Fruit fly (Drosophila melanogaster) whole organism, embryonic: ENCODE measurements around the gene CG4101.

Experiments
- Abd-B ChIP-seq: fragments of 200-800 bp; sonication (Bioruptor generic); optimal IDR thresholded peaks from 2 replicates; lab custom pipeline; 2018; ENCODE audit warnings: missing biosample characterization, mild to moderate bottlenecking, missing genetic modification characterization, moderate library complexity
- Adf1 ChIP-seq: fragments of 200-800 bp; sonication (Bioruptor generic); IDR thresholded peaks from 2 replicates; pipeline ENCODE4 v1.3.6; 2022; ENCODE audit warnings: missing biosample characterization, missing genetic modification characterization
- Aef1 ChIP-seq: fragments of 200-800 bp; sonication (Bioruptor generic); IDR thresholded peaks from 3 replicates; pipeline ENCODE4 v1.3.6; 2022; ENCODE audit warnings: missing biosample characterization, missing genetic modification characterization
- CG10431 ChIP-seq: fragments of 200-800 bp; sonication (Bioruptor generic); optimal IDR thresholded peaks from 3 replicates; lab custom pipeline; 2018; ENCODE audit warnings: missing biosample characterization, mild to moderate bottlenecking, missing genetic modification characterization
- CG12236 ChIP-seq: fragments of 200-800 bp; sonication (Bioruptor generic); optimal IDR thresholded peaks from 2 replicates; lab custom pipeline; 2016; ENCODE audit warnings: missing biosample characterization, missing genetic modification characterization
- CG13624 ChIP-seq: fragments of 200-800 bp; sonication (Bioruptor generic); optimal IDR thresholded peaks from 2 replicates; lab custom pipeline; 2016; ENCODE audit warnings: missing biosample characterization, missing genetic modification characterization
- CG14014 ChIP-seq: fragments of 200-800 bp; sonication (Bioruptor generic); IDR thresholded peaks from 2 replicates; pipeline ENCODE4 v1.3.6; 2022; ENCODE audit warnings: missing biosample characterization, missing genetic modification characterization
- CG14050 ChIP-seq: fragments of 200-800 bp; sonication (Bioruptor generic); IDR thresholded peaks from 3 replicates; pipeline ENCODE4 v1.3.6; 2022; ENCODE audit warnings: missing biosample characterization, missing genetic modification characterization
- CG14710 ChIP-seq: fragments of 200-800 bp; sonication (Bioruptor generic); optimal IDR thresholded peaks from 3 replicates; lab custom pipeline; 2019; ENCODE audit warnings: missing biosample characterization, mild to moderate bottlenecking, missing genetic modification characterization, moderate library complexity
- CG2116 ChIP-seq: fragments of 200-800 bp; sonication (Bioruptor generic); optimal IDR thresholded peaks from 3 replicates; lab custom pipeline; 2018; ENCODE audit warnings: missing biosample characterization, mild to moderate bottlenecking, missing genetic modification characterization
- CG30403 ChIP-seq: fragments of 200-800 bp; sonication (Bioruptor generic); optimal IDR thresholded peaks from 3 replicates; lab custom pipeline; 2016; ENCODE audit warnings: missing biosample characterization, missing genetic modification characterization
- CG30431 ChIP-seq: fragments of 200-800 bp; sonication (Bioruptor generic); optimal IDR thresholded peaks from 2 replicates; lab custom pipeline; 2017; ENCODE audit warnings: missing biosample characterization, missing genetic modification characterization
- CG34376 ChIP-seq: fragments of 200-800 bp; sonication (Bioruptor generic); optimal IDR thresholded peaks from 2 replicates; lab custom pipeline; 2018; ENCODE audit warnings: missing biosample characterization, mild to moderate bottlenecking, missing genetic modification characterization
- CG4282 ChIP-seq: fragments of 200-800 bp; sonication (Bioruptor generic); optimal IDR thresholded peaks from 2 replicates; lab custom pipeline; 2016; ENCODE audit warnings: missing biosample characterization, missing genetic modification characterization
- CG4404 ChIP-seq: fragments of 200-800 bp; sonication (Bioruptor generic); IDR thresholded peaks from 2 replicates; pipeline ENCODE4 v1.3.6; 2022; ENCODE audit warnings: missing biosample characterization, missing genetic modification characterization
- CG5245 ChIP-seq: fragments of 200-800 bp; sonication (Bioruptor generic); optimal IDR thresholded peaks from 3 replicates; lab custom pipeline; 2016; ENCODE audit warnings: missing biosample characterization, missing genetic modification characterization
- CG6254 ChIP-seq: fragments of 200-800 bp; sonication (Bioruptor generic); optimal IDR thresholded peaks from 3 replicates; lab custom pipeline; 2017; ENCODE audit warnings: mild to moderate bottlenecking, missing biosample characterization, missing genetic modification reagents, missing genetic modification characterization
- CG7745 ChIP-seq: fragments of 200-800 bp; sonication (Bioruptor generic); optimal IDR thresholded peaks from 2 replicates; lab custom pipeline; 2018; ENCODE audit warnings: missing biosample characterization, mild to moderate bottlenecking, missing genetic modification characterization, moderate library complexity
- CG7963 ChIP-seq: fragments of 200-800 bp; sonication (Bioruptor generic); IDR thresholded peaks from 3 replicates; pipeline ENCODE4 v1.3.6; 2022; ENCODE audit warnings: missing biosample characterization, missing genetic modification characterization; ENCODE audit not compliant: partially characterized antibody
- CG7987 ChIP-seq: fragments of 200-800 bp; sonication (Bioruptor generic); optimal IDR thresholded peaks from 2 replicates; lab custom pipeline; 2018; ENCODE audit warnings: missing biosample characterization, mild to moderate bottlenecking, missing genetic modification characterization, moderate library complexity
- CG8765 ChIP-seq: fragments of 200-800 bp; sonication (Bioruptor generic); IDR thresholded peaks from 2 replicates; pipeline ENCODE4 v1.3.6; 2022; ENCODE audit warnings: missing biosample characterization, missing genetic modification characterization
- Dfd ChIP-seq, 2 experiments: fragments of >200 bp; optimal IDR thresholded peaks; 2 replicates each; lab custom pipeline; 2017; ENCODE audit warnings: missing biosample characterization in 2 of 2, missing genetic modification characterization in 2 of 2
- Dp ChIP-seq: fragments of 200-800 bp; sonication (Bioruptor generic); optimal IDR thresholded peaks from 2 replicates; lab custom pipeline; 2018; ENCODE audit warnings: missing biosample characterization, mild to moderate bottlenecking, missing genetic modification characterization, moderate library complexity
- Ets65A ChIP-seq: fragments of 200-800 bp; sonication (Bioruptor generic); peaks from one replicate; lab custom pipeline; 2016; ENCODE audit warnings: missing biosample characterization, missing genetic modification characterization
- Fer1 ChIP-seq: fragments of 200-800 bp; sonication (Bioruptor generic); optimal IDR thresholded peaks from 2 replicates; lab custom pipeline; 2017; ENCODE audit warnings: missing biosample characterization, mild to moderate bottlenecking, missing genetic modification characterization
- GATAe ChIP-seq: fragments of 200-800 bp; sonication (Bioruptor generic); conservative IDR thresholded peaks from 2 replicates; pipeline ENCODE4 v1.3.6; 2022; ENCODE audit warnings: missing biosample characterization, missing genetic modification characterization
- HLH4C ChIP-seq: fragments of 200-800 bp; sonication (Bioruptor generic); IDR thresholded peaks from 3 replicates; pipeline ENCODE4 v1.3.6; 2022; ENCODE audit warnings: missing biosample characterization, missing genetic modification characterization; ENCODE audit not compliant: partially characterized antibody
- Hand ChIP-seq: fragments of 200-800 bp; sonication (Bioruptor generic); optimal IDR thresholded peaks from 2 replicates; lab custom pipeline; 2017; ENCODE audit warnings: mild to moderate bottlenecking, missing biosample characterization, missing genetic modification reagents, missing genetic modification characterization
- HmgD ChIP-seq: fragments of 200-800 bp; sonication (Bioruptor generic); optimal IDR thresholded peaks from 3 replicates; lab custom pipeline; 2016; ENCODE audit warnings: missing biosample characterization, missing genetic modification characterization
- Hmx ChIP-seq: fragments of 200-800 bp; sonication (Bioruptor generic); optimal IDR thresholded peaks from 2 replicates; lab custom pipeline; 2016; ENCODE audit warnings: missing biosample characterization, missing genetic modification characterization
- Hr78 ChIP-seq, 2 experiments: fragments of 200-800 bp in 1 of 2; fragments of >200 bp in 1 of 2; sonication (Bioruptor generic) in 1 of 2; optimal IDR thresholded peaks; 2 replicates each; lab custom pipeline; 2017 to 2019; ENCODE audit warnings: missing biosample characterization in 2 of 2, missing genetic modification characterization in 2 of 2, mild to moderate bottlenecking in 1 of 2, moderate library complexity in 1 of 2
- Mad ChIP-seq: fragments of 200-800 bp; sonication (Bioruptor generic); optimal IDR thresholded peaks from 2 replicates; lab custom pipeline; 2016; ENCODE audit warnings: missing biosample characterization, missing genetic modification characterization
- Mes4 ChIP-seq: fragments of 200-800 bp; sonication (Bioruptor generic); optimal IDR thresholded peaks from 2 replicates; lab custom pipeline; 2016; ENCODE audit warnings: missing biosample characterization, missing genetic modification characterization
- Mrtf ChIP-seq: fragments of 200-800 bp; sonication (Bioruptor generic); IDR thresholded peaks from 3 replicates; pipeline ENCODE4 v1.3.6; 2022; ENCODE audit warnings: missing biosample characterization, missing genetic modification characterization
- NC2α ChIP-seq: fragments of 200-800 bp; sonication (Bioruptor generic); optimal IDR thresholded peaks from 2 replicates; lab custom pipeline; 2016; ENCODE audit warnings: missing biosample characterization, missing genetic modification characterization
- Ptx1 ChIP-seq: fragments of 200-800 bp; sonication (Bioruptor generic); IDR thresholded peaks from 2 replicates; pipeline ENCODE4 v1.3.6; 2022; ENCODE audit warnings: missing biosample characterization, missing genetic modification characterization
- TFAM ChIP-seq: fragments of 200-800 bp; sonication (Bioruptor generic); optimal IDR thresholded peaks from 2 replicates; lab custom pipeline; 2017; ENCODE audit warnings: missing biosample characterization, missing genetic modification characterization, inconsistent platforms
- Tbp ChIP-seq: fragments of >200 bp; optimal IDR thresholded peaks from 2 replicates; lab custom pipeline; 2018; ENCODE audit warnings: missing biosample characterization, missing genetic modification characterization
- amos ChIP-seq: fragments of 200-800 bp; sonication (Bioruptor generic); IDR thresholded peaks from 2 replicates; pipeline ENCODE4 v1.3.6; 2022; ENCODE audit warnings: missing biosample characterization, missing genetic modification characterization; ENCODE audit not compliant: partially characterized antibody
- eve ChIP-seq, 2 experiments: fragments of >200 bp; optimal IDR thresholded peaks; 2 replicates each; lab custom pipeline; 2017; ENCODE audit warnings: missing biosample characterization in 2 of 2, missing genetic modification characterization in 2 of 2
- gro ChIP-seq: fragments of 200-800 bp; sonication (Bioruptor generic); optimal IDR thresholded peaks from 2 replicates; lab custom pipeline; 2016; ENCODE audit warnings: missing biosample characterization, missing genetic modification characterization
- hkb ChIP-seq, 2 experiments: fragments of 200-800 bp in 1 of 2; fragments of >200 bp in 1 of 2; sonication (Bioruptor generic) in 1 of 2; IDR thresholded peaks in 1 of 2; optimal IDR thresholded peaks in 1 of 2; 2 replicates each; pipeline versions ENCODE4 v1.3.6 to Lab custom; 2017 to 2022; ENCODE audit warnings: missing biosample characterization in 1 of 2, missing genetic modification characterization in 1 of 2
- kni ChIP-seq: fragments of 200-800 bp; sonication (Bioruptor generic); optimal IDR thresholded peaks from 3 replicates; lab custom pipeline; 2017; ENCODE audit warnings: mild to moderate bottlenecking, missing biosample characterization, missing genetic modification reagents, missing genetic modification characterization
- mirr ChIP-seq: fragments of 200-800 bp; sonication (Bioruptor generic); optimal IDR thresholded peaks from 3 replicates; lab custom pipeline; 2018; ENCODE audit warnings: missing biosample characterization, mild to moderate bottlenecking, missing genetic modification characterization
- nerfin-1 ChIP-seq: fragments of 200-800 bp; sonication (Bioruptor generic); optimal IDR thresholded peaks from 3 replicates; lab custom pipeline; 2019; ENCODE audit warnings: missing biosample characterization, mild to moderate bottlenecking, missing genetic modification characterization, moderate library complexity
- odd ChIP-seq: fragments of 200-800 bp; sonication (Bioruptor generic); optimal IDR thresholded peaks from 2 replicates; lab custom pipeline; 2017; ENCODE audit warnings: missing biosample characterization, mild to moderate bottlenecking, missing genetic modification characterization
- rib ChIP-seq: fragments of 200-800 bp; sonication (Bioruptor generic); IDR thresholded peaks from 2 replicates; pipeline ENCODE4 v1.3.6; 2022; ENCODE audit warnings: missing biosample characterization, missing genetic modification characterization
- sd ChIP-seq: fragments of 200-800 bp; sonication (Bioruptor generic); optimal IDR thresholded peaks from 3 replicates; lab custom pipeline; 2018; ENCODE audit warnings: missing biosample characterization, mild to moderate bottlenecking, missing genetic modification characterization, moderate library complexity
- slbo ChIP-seq: fragments of 200-800 bp; sonication (Bioruptor generic); IDR thresholded peaks from 2 replicates; pipeline ENCODE4 v1.3.6; 2022; ENCODE audit warnings: missing biosample characterization, missing genetic modification characterization
- tna ChIP-seq: fragments of 200-800 bp; sonication (Bioruptor generic); IDR thresholded peaks from 2 replicates; pipeline ENCODE4 v1.3.6; 2022; ENCODE audit warnings: missing biosample characterization, missing genetic modification characterization; ENCODE audit not compliant: partially characterized antibody
- wdn ChIP-seq: fragments of 200-800 bp; sonication (Bioruptor generic); IDR thresholded peaks from 2 replicates; pipeline ENCODE4 v1.3.6; 2022; ENCODE audit warnings: missing biosample characterization, missing genetic modification characterization

CG4101 gene

DNA sequence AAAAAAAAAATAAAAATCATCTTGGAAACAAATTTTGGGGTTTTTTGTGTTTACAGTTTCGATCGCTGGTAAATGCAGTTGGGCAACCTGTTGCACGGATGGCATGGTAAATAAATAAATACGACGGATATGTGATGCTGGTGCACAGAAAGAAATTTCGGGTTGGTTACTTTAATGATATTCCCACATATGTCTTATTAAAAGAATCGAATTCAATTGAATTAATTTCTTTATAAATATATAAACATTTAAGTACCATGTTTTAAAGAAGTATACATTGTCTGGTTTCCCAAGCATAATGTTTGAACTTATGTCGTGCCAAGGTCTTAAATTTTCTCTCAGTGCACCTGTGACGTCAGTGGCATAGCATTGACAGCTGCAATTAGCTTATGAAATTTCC is 44.8 kb upstream of the CG4101 start (continued):
- TF ChIP-seq mirr (GFP tag; lab: Kevin White, UChicago) (no peak), kni (no peak), Abd-B (peak; percentile 57), Ptx1 (peak; percentile 61), HLH4C (GFP tag; lab: Robert Waterston, UW) (no peak), CG7745 (tag; lab: Kevin White, UChicago) (no peak), nerfin-1 (tag; lab: Kevin White, UChicago) (peak; percentile 71), GATAe (GFP tag; lab: Robert Waterston, UW) (no peak), NC2α (no peak), tna (GFP tag; lab: Robert Waterston, UW) (no peak), CG12236 (GFP tag; lab: Kevin White, UChicago) (no peak), Aef1 (GFP tag; lab: Robert Waterston, UW) (no peak), odd (GFP tag; lab: Kevin White, UChicago) (peak; percentile 48), Ets65A (GFP tag; lab: Kevin White, UChicago) (peak; percentile 36), Fer1 (GFP tag; lab: Kevin White, UChicago) (peak; percentile 38), rib (GFP tag; lab: Robert Waterston, UW) (no peak), Dfd (GFP tag; optimal IDR thresholded peaks at IDR 0.05; lab: Kevin White, UChicago) (no peak), Dp (GFP tag; lab: Kevin White, UChicago) (no peak), wdn (GFP tag; lab: Robert Waterston, UW) (no peak), CG14710 (tag; lab: Kevin White, UChicago) (peak; percentile 68), hkb (optimal IDR thresholded peaks at IDR 0.05; lab: Kevin White, UChicago) (no peak), hkb (GFP tag; IDR thresholded peaks at IDR 0.05; lab: Robert Waterston, UW) (peak; percentile 75), CG30431 (GFP tag; lab: Kevin White, UChicago) (no peak), CG30403 (GFP tag; lab: Kevin White, UChicago) (peak; percentile 43), CG4404 (GFP tag; lab: Robert Waterston, UW) (no peak), CG10431 (GFP tag; lab: Kevin White, UChicago) (peak; percentile 37), sd (tag; lab: Kevin White, UChicago) (no peak), gro (GFP tag; lab: Kevin White, UChicago) (no peak), CG14050 (GFP tag; lab: Robert Waterston, UW) (no peak), CG2116 (GFP tag; lab: Kevin White, UChicago) (peak; percentile 11), CG7963 (no peak), CG14014 (0 out of 2 replicates have a peak, but pooled peaks have one; percentile 39), CG7987 (GFP tag; lab: Kevin White, UChicago) (no peak), slbo (GFP tag; lab: Robert Waterston, UW) (peak; percentile 35), Hmx (GFP tag; lab: Kevin White, UChicago) (no peak), Tbp (GFP tag; lab: Kevin White, UChicago) (no peak), CG34376 (GFP tag; lab: Kevin White, UChicago) (no peak), Mad (GFP tag; lab: Kevin White, UChicago) (no peak), CG8765 (GFP tag; lab: Robert Waterston, UW) (no peak), Mrtf (GFP tag; lab: Robert Waterston, UW) (peak; percentile 30; the same call in 1 of the 3 replicates), Adf1 (GFP tag; lab: Robert Waterston, UW) (no peak), CG4282 (GFP tag; lab: Kevin White, UChicago) (no peak), Hand (GFP tag; lab: Kevin White, UChicago) (no peak), CG6254 (GFP tag; lab: Kevin White, UChicago) (peak; percentile 65), Hr78 (GFP tag; optimal IDR thresholded peaks at IDR 0.05; lab: Kevin White, UChicago) (no peak), HmgD (GFP tag; lab: Kevin White, UChicago) (no peak), eve (GFP tag; optimal IDR thresholded peaks at IDR 0.05; lab: Kevin White, UChicago) (peak in 1 of 2 experiments; percentile 76), Mes4 (no peak), TFAM (no peak), amos (GFP tag; lab: Robert Waterston, UW) (no peak), CG13624 (GFP tag; lab: Kevin White, UChicago) (no peak), CG5245 (no peak)
